Fruit fly (Drosophila melanogaster): ENCODE measurements around the gene Had1.
A peak's percentile ranks its signal among the peaks of the same experiment; 100 is the strongest.

Gene Had1

DNA sequence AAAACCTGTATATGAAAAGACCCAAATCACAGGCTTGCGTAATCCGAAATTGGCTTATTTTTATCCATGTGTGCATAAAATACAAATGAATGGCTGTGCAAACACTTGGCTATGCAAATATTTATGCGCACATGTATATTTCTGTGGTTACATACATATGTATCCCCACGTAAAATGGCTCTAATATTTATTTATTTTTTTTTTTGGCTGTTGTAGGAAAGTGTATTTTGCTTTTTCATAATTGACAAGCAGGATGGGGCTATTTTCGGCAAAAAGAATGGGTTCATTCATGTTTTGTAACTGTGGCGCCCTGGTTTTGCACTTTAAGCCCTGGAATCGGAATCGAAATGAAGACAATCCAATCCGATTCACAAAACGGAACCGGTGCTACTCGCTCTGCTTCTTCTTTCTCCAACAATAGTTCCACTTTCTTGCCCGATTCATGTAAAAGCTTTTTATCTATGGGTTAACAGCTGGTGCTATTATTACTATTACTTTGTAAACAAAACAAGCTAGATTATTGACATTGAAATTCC is 26.7 kb upstream of the Had1 start (continued):
- peak; percentile 62; the same call in 1 of the 3 replicates for TF ChIP-seq Optix (GFP tag; IDR thresholded peaks at IDR 0.05)
- TF ChIP-seq CG17802 (tag; optimal IDR thresholded peaks at IDR 0.05) = peak; percentile 12
- TF ChIP-seq lilli (GFP tag; optimal IDR thresholded peaks at IDR 0.05) = peak; percentile 87
- peak; percentile 43; the same call in 1 of the 2 replicates for TF ChIP-seq amos (GFP tag; IDR thresholded peaks at IDR 0.05; ENCODE audit: partially characterized antibody)
- no peak for TF ChIP-seq CG7963 (GFP tag; IDR thresholded peaks at IDR 0.05; ENCODE audit: partially characterized antibody)
- peak; percentile 51; the same call in 1 of the 2 replicates for TF ChIP-seq wor (GFP tag; IDR thresholded peaks at IDR 0.05)
- no peak for TF ChIP-seq Dfd (GFP tag; optimal IDR thresholded peaks at IDR 0.05)
- TF ChIP-seq ab (GFP tag; optimal IDR thresholded peaks at IDR 0.05) = peak; percentile 19
- TF ChIP-seq bsh (GFP tag; optimal IDR thresholded peaks at IDR 0.05) = peak; percentile 37 to 62
- peak; percentile 71 for TF ChIP-seq mam (GFP tag; optimal IDR thresholded peaks at IDR 0.05)
- peak; percentile 78 for TF ChIP-seq Aef1 (GFP tag; IDR thresholded peaks at IDR 0.05)
- peak; percentile 32 for TF ChIP-seq Asciz (GFP tag; optimal IDR thresholded peaks at IDR 0.05)
- peak; percentile 55; the same call in 2 of the 3 replicates for TF ChIP-seq CG14050 (GFP tag; IDR thresholded peaks at IDR 0.05)
- no peak for TF ChIP-seq NC2α (GFP tag; optimal IDR thresholded peaks at IDR 0.05)
- TF ChIP-seq Meics (GFP tag; optimal IDR thresholded peaks at IDR 0.05) = peak; percentile 78
- peak; percentile 73 for TF ChIP-seq Awh (GFP tag; IDR thresholded peaks at IDR 0.05)
- peak; percentile 68 for TF ChIP-seq CG6813 (GFP tag; optimal IDR thresholded peaks at IDR 0.05)
- no peak for TF ChIP-seq Jarid2 (GFP tag; optimal IDR thresholded peaks at IDR 0.05)
- TF ChIP-seq Gug (GFP tag; IDR thresholded peaks at IDR 0.05) = peak; percentile 83
- peak; percentile 84 for TF ChIP-seq CG34422 (GFP tag; IDR thresholded peaks at IDR 0.05)
- no peak for TF ChIP-seq ato (GFP tag; IDR thresholded peaks at IDR 0.05; ENCODE audit: partially characterized antibody)
- TF ChIP-seq Ssrp (tag; optimal IDR thresholded peaks at IDR 0.05) = peak; percentile 61
- TF ChIP-seq lola (GFP tag; optimal IDR thresholded peaks at IDR 0.05) = peak in 1 of 3 experiments; percentile 4
- TF ChIP-seq Xbp1 (GFP tag; optimal IDR thresholded peaks at IDR 0.05) = peak; percentile 79
- TF ChIP-seq CG11723 (GFP tag; optimal IDR thresholded peaks at IDR 0.05) = peak; percentile 62
- peak; percentile 47 for TF ChIP-seq CG12744 (GFP tag; optimal IDR thresholded peaks at IDR 0.05)
- peak; percentile 70 for TF ChIP-seq sisA (GFP tag; IDR thresholded peaks at IDR 0.05)
- peak; percentile 31 for TF ChIP-seq CG1529 (GFP tag; optimal IDR thresholded peaks at IDR 0.05)
- TF ChIP-seq oc (tag; optimal IDR thresholded peaks at IDR 0.05) = peak; percentile 60
- TF ChIP-seq Blimp-1 (GFP tag; optimal IDR thresholded peaks at IDR 0.05) = peak; percentile 55
- TF ChIP-seq CG2712 (tag; optimal IDR thresholded peaks at IDR 0.05) = peak; percentile 57
- TF ChIP-seq grau (tag; optimal IDR thresholded peaks at IDR 0.05) = peak; percentile 54
- TF ChIP-seq CG31365 (tag; optimal IDR thresholded peaks at IDR 0.05) = no peak
- TF ChIP-seq danr (GFP tag; IDR thresholded peaks at IDR 0.05) = 0 out of 2 replicates have a peak, but pooled peaks have one; percentile 42
- peak; percentile 71 for TF ChIP-seq CG13624 (GFP tag; optimal IDR thresholded peaks at IDR 0.05)
- peak; percentile 34 for TF ChIP-seq Bdp1 (GFP tag; optimal IDR thresholded peaks at IDR 0.05)
- peak; percentile 95 for TF ChIP-seq sens (GFP tag)
- TF ChIP-seq psq (GFP tag; optimal IDR thresholded peaks at IDR 0.05) = no peak
- TF ChIP-seq Usf (GFP tag; optimal IDR thresholded peaks at IDR 0.05) = peak; percentile 17
- TF ChIP-seq twi (tag; optimal IDR thresholded peaks at IDR 0.05) = no peak
- no peak for TF ChIP-seq CG43689 (GFP tag; IDR thresholded peaks at IDR 0.05)
- TF ChIP-seq CG6654 (GFP tag; optimal IDR thresholded peaks at IDR 0.05) = peak; percentile 46
- TF ChIP-seq CG13894 (tag; optimal IDR thresholded peaks at IDR 0.05) = peak; percentile 78
- peak; percentile 59 for TF ChIP-seq nmo (GFP tag; optimal IDR thresholded peaks at IDR 0.05)
- no peak for TF ChIP-seq hbn (GFP tag; IDR thresholded peaks at IDR 0.05; ENCODE audit: partially characterized antibody)
- peak; percentile 64 for TF ChIP-seq Bteb2 (GFP tag; optimal IDR thresholded peaks at IDR 0.05)
- TF ChIP-seq CG4854 (GFP tag; optimal IDR thresholded peaks at IDR 0.05) = peak; percentile 37
- TF ChIP-seq CG16813 (GFP tag; IDR thresholded peaks at IDR 0.05; ENCODE audit: partially characterized antibody) = no peak
- peak; percentile 41; the same call in 1 of the 3 replicates for TF ChIP-seq CG6175 (GFP tag; IDR thresholded peaks at IDR 0.05)

Data from whole organism, embryonic.